Worm (Caenorhabditis elegans): ENCODE measurements around the gene F14H8.4.
"Not testable (repeated sequence)": the region's sequence is repeated elsewhere in the genome, so short reads cannot be mapped to it uniquely, and the experiment has no call there.

The F14H8.4 gene

ce11 chrV:15028896-15029519 lies 5.4 kb downstream of the F14H8.4 start, which contains the start of gene F14H8.8 (continued):
- TF ChIP-seq egrh-3 (GFP tag; IDR thresholded peaks at IDR 0.05): no peak
- no peak for TF ChIP-seq zim-3 (tag; optimal IDR thresholded peaks at IDR 0.05)
- no peak for TF ChIP-seq dpl-1 (GFP tag; optimal IDR thresholded peaks at IDR 0.05)
- TF ChIP-seq bed-1 (GFP tag; IDR thresholded peaks at IDR 0.05): no peak
- TF ChIP-seq atf-7 (tag; optimal IDR thresholded peaks at IDR 0.05): no peak
- no peak for TF ChIP-seq ztf-18 (tag; optimal IDR thresholded peaks at IDR 0.05)

- TF ChIP-seq T26A5.8 (tag; optimal IDR thresholded peaks at IDR 0.05); egl-44 (GFP tag; IDR thresholded peaks at IDR 0.05); B0019.2 (GFP tag; conservative IDR thresholded peaks at IDR 0.05): not testable (repeated sequence)
Observed at ce11 chrV:15031373-15031772, 7.7 kb downstream of the F14H8.4 start, which contains the start of gene cng-1. Gene cng-1 (minus strand): TSS chrV:15031473.

- TF ChIP-seq ceh-79 (tag; optimal IDR thresholded peaks at IDR 0.05); ztf-22 (GFP tag; optimal IDR thresholded peaks at IDR 0.05); dox-1 (GFP tag; IDR thresholded peaks at IDR 0.05): not testable (repeated sequence)
Observed at ce11 chrV:15036769-15037168, 13.1 kb downstream of the F14H8.4 start, which contains the start of gene melo-3. Gene melo-3 (minus strand): TSS chrV:15036869.

- TF ChIP-seq madf-6 (GFP tag; IDR thresholded peaks at IDR 0.05) (no peak), hmg-1.2 (GFP tag; IDR thresholded peaks at IDR 0.05) (peak; percentile 76; the same call in 1 of the 2 replicates)
Observed at ce11 chrV:15048107-15048506, 24.5 kb downstream of the F14H8.4 start, which contains the start of gene sdc-3. Gene sdc-3 (minus strand): TSS chrV:15048207.

- TF ChIP-seq madf-10 (tag; optimal IDR thresholded peaks at IDR 0.05): no peak
- TF ChIP-seq madf-6 (GFP tag; IDR thresholded peaks at IDR 0.05): no peak
- TF ChIP-seq ceh-79 (tag; optimal IDR thresholded peaks at IDR 0.05): no peak
- no peak for TF ChIP-seq hsf-1 (GFP tag; IDR thresholded peaks at IDR 0.05)
- TF ChIP-seq madf-8 (GFP tag; conservative IDR thresholded peaks at IDR 0.05): no peak
- TF ChIP-seq ceh-91 (GFP tag; IDR thresholded peaks at IDR 0.05): no peak
- TF ChIP-seq lin-35 (GFP tag; optimal IDR thresholded peaks at IDR 0.05): no peak
- TF ChIP-seq lsl-1 (GFP tag; optimal IDR thresholded peaks at IDR 0.05): no peak
- TF ChIP-seq mes-4 (tag; optimal IDR thresholded peaks at IDR 0.05): no peak
- no peak for TF ChIP-seq cebp-2 (GFP tag; IDR thresholded peaks at IDR 0.05)
- TF ChIP-seq Y67H2A.10 (GFP tag; conservative IDR thresholded peaks at IDR 0.05): no peak
- TF ChIP-seq ztf-26 (tag; optimal IDR thresholded peaks at IDR 0.05): no peak
- no peak for TF ChIP-seq hlh-26 (GFP tag; conservative IDR thresholded peaks at IDR 0.05)
- TF ChIP-seq hlh-12 (tag; optimal IDR thresholded peaks at IDR 0.05): no peak
- no peak for TF ChIP-seq ztf-3 (GFP tag; optimal IDR thresholded peaks at IDR 0.05)
- no peak for TF ChIP-seq let-526 (GFP tag; IDR thresholded peaks at IDR 0.05)
- TF ChIP-seq him-1 (tag; optimal IDR thresholded peaks at IDR 0.05): no peak
- TF ChIP-seq K11D2.4 (GFP tag; IDR thresholded peaks at IDR 0.05): no peak
Observed at ce11 chrV:15051720-15052119, 28.1 kb downstream of the F14H8.4 start.

ce11 chrV:15052368-15052767 lies 28.7 kb downstream of the F14H8.4 start, which contains the start of the genes fbxa-82 and C25D7.5:
Gene fbxa-82 (minus strand): TSS chrV:15052530.
Gene C25D7.5 (plus strand): TSS chrV:15052650.
- TF ChIP-seq cebp-1 (GFP tag; IDR thresholded peaks at IDR 0.05) (0 out of 2 replicates have a peak, but pooled peaks have one; percentile 26), cebp-1 (tag; optimal IDR thresholded peaks at IDR 0.05) (no peak), attf-5 (GFP tag; optimal IDR thresholded peaks at IDR 0.05) (no peak), Y53G8AR.9 (GFP tag; conservative IDR thresholded peaks at IDR 0.05) (no peak)
